Worm (Caenorhabditis elegans) whole organism, L3 larva: ENCODE measurements around the gene K04C2.8.

ENCODE experiments used
- ZK546.5 ChIP-seq: sonication (generic microtip); optimal IDR thresholded peaks from 2 replicates; lab custom pipeline; 2017; ENCODE audit warnings: missing biosample characterization, missing genetic modification characterization
- aly-2 ChIP-seq: fragments of 150-350 bp; optimal IDR thresholded peaks from 2 replicates; lab custom pipeline; 2014; ENCODE audit warnings: missing biosample characterization, missing genetic modification characterization
- ceh-16 ChIP-seq: sonication (generic microtip); optimal IDR thresholded peaks from 2 replicates; lab custom pipeline; 2017; ENCODE audit warnings: missing biosample characterization, missing genetic modification characterization
- ceh-28 ChIP-seq: fragments of 150-350 bp; optimal IDR thresholded peaks from 2 replicates; lab custom pipeline; 2014; ENCODE audit warnings: missing biosample characterization, missing genetic modification reagents, missing genetic modification characterization
- ceh-82 ChIP-seq: fragments of 150-350 bp; optimal IDR thresholded peaks from 2 replicates; lab custom pipeline; 2014; ENCODE audit warnings: missing biosample characterization, missing genetic modification characterization
- daf-12 ChIP-seq: fragments of 150-350 bp; optimal IDR thresholded peaks from 2 replicates; lab custom pipeline; 2014; ENCODE audit warnings: missing biosample characterization, missing genetic modification reagents, missing genetic modification characterization
- egl-5 ChIP-seq: fragments of 150-350 bp; optimal IDR thresholded peaks from 2 replicates; lab custom pipeline; 2017; ENCODE audit warnings: missing biosample characterization, missing genetic modification reagents, missing genetic modification characterization, inconsistent platforms
- elt-2 ChIP-seq: sonication (generic microtip); optimal IDR thresholded peaks from 2 replicates; lab custom pipeline; 2016; ENCODE audit warnings: missing genetic modification reagents, mild to moderate bottlenecking, missing genetic modification characterization, missing compliant biosample characterization
- elt-3 ChIP-seq, 3 experiments: fragments of 150-350 bp in 1 of 3; sonication (generic microtip) in 2 of 3; optimal IDR thresholded peaks; 2 replicates in 2 of 3; 4 replicates in 1 of 3; lab custom pipeline; 2014 to 2017; ENCODE audit warnings: missing biosample characterization in 3 of 3, missing genetic modification characterization in 3 of 3
- eor-1 ChIP-seq, 2 experiments: fragments of 150-350 bp; optimal IDR thresholded peaks; 2 replicates each; lab custom pipeline; 2014 to 2018; ENCODE audit warnings: missing biosample characterization in 2 of 2, missing genetic modification characterization in 2 of 2
- fkh-2 ChIP-seq: fragments of 150-350 bp; optimal IDR thresholded peaks from 2 replicates; lab custom pipeline; 2014; ENCODE audit warnings: missing biosample characterization, missing genetic modification reagents, missing genetic modification characterization
- hmg-11 ChIP-seq: sonication (generic microtip); optimal IDR thresholded peaks from 2 replicates; lab custom pipeline; 2016; ENCODE audit warnings: missing genetic modification characterization, missing compliant biosample characterization
- jun-1 ChIP-seq: fragments of 150-350 bp; optimal IDR thresholded peaks from 2 replicates; lab custom pipeline; 2014; ENCODE audit warnings: missing biosample characterization, missing genetic modification reagents, missing genetic modification characterization
- lin-15B ChIP-seq: fragments of 150-350 bp; optimal IDR thresholded peaks from 2 replicates; lab custom pipeline; 2014; ENCODE audit warnings: missing biosample characterization, missing genetic modification characterization
- lsy-12 ChIP-seq: sonication (generic microtip); optimal IDR thresholded peaks from 2 replicates; lab custom pipeline; 2016; ENCODE audit warnings: mild to moderate bottlenecking, missing genetic modification characterization, missing compliant biosample characterization
- mdl-1 ChIP-seq: fragments of 150-350 bp; optimal IDR thresholded peaks from 2 replicates; lab custom pipeline; 2014; ENCODE audit warnings: missing biosample characterization, missing genetic modification characterization
- nfya-1 ChIP-seq: sonication (generic microtip); optimal IDR thresholded peaks from 2 replicates; lab custom pipeline; 2017; ENCODE audit warnings: missing genetic modification characterization, mild to moderate bottlenecking, missing compliant biosample characterization, antibody characterized with exemption, moderate library complexity; ENCODE audit not compliant: insufficient read depth
- nhr-11 ChIP-seq: fragments of 150-350 bp; optimal IDR thresholded peaks from 2 replicates; lab custom pipeline; 2014; ENCODE audit warnings: missing biosample characterization, missing genetic modification characterization
- nhr-12 ChIP-seq: fragments of 150-350 bp; optimal IDR thresholded peaks from 2 replicates; lab custom pipeline; 2014; ENCODE audit warnings: missing biosample characterization, missing genetic modification characterization
- nhr-23 ChIP-seq: fragments of 150-350 bp; optimal IDR thresholded peaks from 2 replicates; lab custom pipeline; 2014; ENCODE audit warnings: missing biosample characterization, missing genetic modification reagents, missing genetic modification characterization
- nhr-237 ChIP-seq: fragments of 150-350 bp; optimal IDR thresholded peaks from 2 replicates; lab custom pipeline; 2014; ENCODE audit warnings: missing biosample characterization, missing genetic modification characterization
- nhr-25 ChIP-seq: sonication (generic microtip); optimal IDR thresholded peaks from 2 replicates; lab custom pipeline; 2017; ENCODE audit warnings: missing biosample characterization, missing genetic modification characterization
- nhr-43 ChIP-seq: sonication (generic microtip); optimal IDR thresholded peaks from 2 replicates; lab custom pipeline; 2016; ENCODE audit warnings: mild to moderate bottlenecking, missing genetic modification characterization, missing compliant biosample characterization; ENCODE audit not compliant: poor library complexity, severe bottlenecking
- nhr-76 ChIP-seq: fragments of 150-350 bp; sonication (generic microtip); optimal IDR thresholded peaks from 5 replicates; lab custom pipeline; 2014; ENCODE audit warnings: missing biosample characterization, missing genetic modification characterization
- nhr-77 ChIP-seq: fragments of 150-350 bp; optimal IDR thresholded peaks from 2 replicates; lab custom pipeline; 2014; ENCODE audit warnings: missing biosample characterization, missing genetic modification characterization
- pha-4 ChIP-seq: fragments of 150-350 bp; optimal IDR thresholded peaks from 2 replicates; lab custom pipeline; 2014; ENCODE audit warnings: missing biosample characterization, missing genetic modification reagents, missing genetic modification characterization
- pqm-1 ChIP-seq: fragments of 150-350 bp; optimal IDR thresholded peaks from 2 replicates; lab custom pipeline; 2017; ENCODE audit warnings: missing biosample characterization, missing genetic modification characterization, inconsistent platforms
- sea-2 ChIP-seq: fragments of 150-350 bp; sonication (generic microtip); optimal IDR thresholded peaks from 4 replicates; lab custom pipeline; 2014; ENCODE audit warnings: missing biosample characterization, missing genetic modification reagents, missing genetic modification characterization
- skn-1 ChIP-seq: fragments of 150-350 bp; optimal IDR thresholded peaks from 2 replicates; lab custom pipeline; 2014; ENCODE audit warnings: missing biosample characterization, missing genetic modification characterization
- unc-62 ChIP-seq: fragments of 150-350 bp; sonication (generic microtip); optimal IDR thresholded peaks from 4 replicates; lab custom pipeline; 2014; ENCODE audit warnings: missing biosample characterization, missing genetic modification reagents, missing genetic modification characterization
- zag-1 ChIP-seq: fragments of 150-350 bp; optimal IDR thresholded peaks from 2 replicates; lab custom pipeline; 2014; ENCODE audit warnings: missing biosample characterization, missing genetic modification characterization
- ztf-11 ChIP-seq: fragments of 150-350 bp; optimal IDR thresholded peaks from 2 replicates; lab custom pipeline; 2014; ENCODE audit warnings: missing biosample characterization, missing genetic modification characterization
- ztf-4 ChIP-seq: fragments of 150-350 bp; optimal IDR thresholded peaks from 2 replicates; lab custom pipeline; 2014; ENCODE audit warnings: missing biosample characterization, missing genetic modification characterization

Gene K04C2.8

ce11 chrIII:6837320-6837719 lies 32.8 kb upstream of the K04C2.8 start:
- TF ChIP-seq lsy-12 (no peak), ZK546.5 (tag; lab: Kevin White, UChicago) (no peak), nhr-237 (tag; lab: Kevin White, UChicago) (no peak)

- TF ChIP-seq nhr-11 (tag; lab: Kevin White, UChicago) (no peak), ceh-28 (tag; lab: Kevin White, UChicago) (no peak), nhr-76 (tag; lab: Kevin White, UChicago) (no peak), pqm-1 (tag; lab: Kevin White, UChicago) (no peak), sea-2 (GFP tag; lab: Kevin White, UChicago) (no peak), ZK546.5 (tag; lab: Kevin White, UChicago) (no peak), nhr-23 (tag; lab: Kevin White, UChicago) (no peak), unc-62 (GFP tag; lab: Kevin White, UChicago) (no peak), mdl-1 (tag; lab: Kevin White, UChicago) (no peak), eor-1 (tag; optimal IDR thresholded peaks at IDR 0.05; lab: Kevin White, UChicago) (no peak)
These were observed 31.0 kb upstream of the K04C2.8 start for ce11 chrIII:6839091-6839490.

DNA sequence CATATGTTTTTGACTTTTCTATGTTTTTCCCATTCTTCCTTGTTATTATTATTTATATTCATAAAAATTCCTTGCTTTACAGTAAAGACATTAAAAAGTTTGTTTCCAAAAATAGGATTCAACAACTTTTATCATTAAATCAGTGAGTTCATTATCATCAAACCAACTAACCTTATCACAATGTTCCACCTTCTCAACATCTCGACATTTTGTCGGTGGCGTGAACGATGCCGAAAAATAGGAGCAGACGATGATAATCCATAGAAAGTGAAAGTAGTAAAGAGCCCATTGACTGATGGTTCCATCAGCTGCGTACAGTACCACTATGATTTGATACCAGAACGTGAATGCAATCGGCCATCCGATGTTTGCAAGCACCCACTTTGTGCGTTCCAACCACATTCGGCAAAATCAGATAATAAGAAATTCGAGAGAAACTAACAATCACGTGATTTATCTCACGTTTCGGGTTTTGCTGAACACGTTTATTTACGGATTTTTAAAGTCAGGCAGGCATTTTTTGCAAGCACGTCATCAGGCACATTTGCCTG lies 21.4 kb upstream of the K04C2.8 start, which contains the start of gene dhhc-5:
Gene dhhc-5, minus strand, starts transcription at position 406 of the 551 bp plus-strand sequence.
- TF ChIP-seq ceh-16 (tag; lab: Kevin White, UChicago) (no peak), ztf-11 (no peak), nhr-77 (tag; lab: Kevin White, UChicago) (no peak), daf-12 (tag; lab: Kevin White, UChicago) (no peak), fkh-2 (no peak), nhr-25 (no peak), elt-2 (peak; percentile 86), elt-3 (tag; optimal IDR thresholded peaks at IDR 0.05; lab: Kevin White, UChicago) (no peak), eor-1 (tag; optimal IDR thresholded peaks at IDR 0.05; lab: Kevin White, UChicago) (no peak), lsy-12 (no peak), ceh-82 (tag; lab: Kevin White, UChicago) (no peak), hmg-11 (tag; lab: Kevin White, UChicago) (no peak), aly-2 (tag; lab: Kevin White, UChicago) (no peak), pha-4 (tag; lab: Kevin White, UChicago) (no peak), nhr-43 (tag; lab: Kevin White, UChicago) (no peak), nhr-23 (tag; lab: Kevin White, UChicago) (no peak), lin-15B (tag; lab: Kevin White, UChicago) (no peak), ztf-4 (no peak), sea-2 (GFP tag; lab: Kevin White, UChicago) (no peak), nhr-12 (tag; lab: Kevin White, UChicago) (no peak), skn-1 (tag; lab: Kevin White, UChicago) (peak; percentile 24), egl-5 (no peak), nfya-1 (no peak), unc-62 (GFP tag; lab: Kevin White, UChicago) (no peak), pqm-1 (tag; lab: Kevin White, UChicago) (peak; percentile 41)
- TF ChIP-seq, all 47 proteins: peak for 3

- TF ChIP-seq elt-2 (peak; percentile 97), ZK546.5 (tag; lab: Kevin White, UChicago) (no peak), zag-1 (tag; lab: Kevin White, UChicago) (no peak), mdl-1 (tag; lab: Kevin White, UChicago) (no peak), ceh-82 (tag; lab: Kevin White, UChicago) (no peak), jun-1 (tag; lab: Kevin White, UChicago) (peak; percentile 58), pqm-1 (tag; lab: Kevin White, UChicago) (peak; percentile 75)
- TF ChIP-seq, all 47 proteins: peak for 3
These were observed 19.8 kb upstream of the K04C2.8 start, which contains the start of gene srv-1 for ce11 chrIII:6850255-6850654. Gene srv-1 (plus strand): TSS chrIII:6850385.

- no peak for TF ChIP-seq ceh-82 (tag; lab: Kevin White, UChicago)
- TF ChIP-seq elt-3 (tag; optimal IDR thresholded peaks at IDR 0.05; lab: Kevin White, UChicago), result no peak
- no peak for TF ChIP-seq unc-62 (GFP tag; lab: Kevin White, UChicago)
- TF ChIP-seq, all 47 proteins: peak for 0
These were observed 13.4 kb upstream of the K04C2.8 start, which contains the start of gene zak-1 for ce11 chrIII:6856709-6857108. Gene zak-1 (minus strand): TSS chrIII:6856809.
